Fruit fly (Drosophila melanogaster) whole organism, prepupa: Measurements from ENCODE around the gene caz.

ENCODE experiments used
- CG11294 ChIP-seq: fragments of 200-800 bp; sonication (Bioruptor generic); IDR thresholded peaks from 2 replicates; pipeline ENCODE4 v1.3.6; 2022; ENCODE audit warnings: missing biosample characterization, missing genetic modification characterization
- CG16779 ChIP-seq: fragments of 200-800 bp; sonication (Bioruptor generic); optimal IDR thresholded peaks from 3 replicates; lab custom pipeline; 2017; ENCODE audit warnings: missing biosample characterization, mild to moderate bottlenecking, missing genetic modification characterization
- Gug ChIP-seq: fragments of 200-800 bp; sonication (Bioruptor generic); IDR thresholded peaks from 2 replicates; pipeline ENCODE4 v1.3.6; 2022; ENCODE audit warnings: missing biosample characterization, missing genetic modification characterization
- Smox ChIP-seq: fragments of 200-800 bp; sonication (Bioruptor generic); optimal IDR thresholded peaks from 3 replicates; lab custom pipeline; 2016; ENCODE audit warnings: missing biosample characterization, missing genetic modification characterization
- cyc ChIP-seq: fragments of 200-800 bp; sonication (Bioruptor generic); optimal IDR thresholded peaks from 3 replicates; lab custom pipeline; 2016; ENCODE audit warnings: missing biosample characterization, missing genetic modification characterization

DNA sequence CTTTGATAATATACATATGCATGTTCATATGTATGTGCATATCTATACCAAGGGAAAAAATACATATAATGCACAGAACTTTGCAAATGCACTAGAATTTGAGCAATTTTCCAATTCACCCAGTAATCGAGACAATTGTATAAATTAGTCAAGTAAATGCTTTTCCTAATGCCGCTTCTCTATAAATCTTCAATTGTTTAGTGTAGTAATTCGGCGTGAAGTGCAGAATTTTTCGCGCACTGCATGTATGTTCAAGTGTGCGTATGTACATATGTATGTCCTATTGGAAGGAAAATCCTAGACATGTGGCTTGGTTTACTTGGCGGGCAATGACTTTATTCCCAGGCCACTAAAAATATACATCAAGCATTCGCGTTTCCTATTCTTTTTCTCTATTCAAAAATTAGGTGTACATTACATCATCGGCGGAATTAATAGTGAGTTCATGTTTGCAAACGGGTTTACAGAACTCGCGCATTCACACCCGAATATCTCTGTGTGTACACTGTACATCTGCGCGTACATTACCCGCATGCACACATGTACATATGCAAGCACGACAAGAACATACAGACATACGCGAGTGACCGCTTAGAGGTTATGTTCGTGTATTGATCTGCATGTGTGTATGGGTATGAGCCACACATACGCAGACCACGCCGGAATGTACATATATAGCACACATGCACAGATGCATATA lies 30.4 kb downstream of the caz start:
- TF ChIP-seq CG11294 (GFP tag; lab: Robert Waterston, UW) (0 out of 2 replicates have a peak, but pooled peaks have one; percentile 44), Gug (peak; percentile 76), cyc (GFP tag; lab: Kevin White, UChicago) (peak; percentile 64), CG16779 (tag; lab: Kevin White, UChicago) (no peak), Smox (no peak)
